Fruit fly (Drosophila melanogaster) whole organism, embryonic: ENCODE results near the gene CG15643.
A peak's percentile ranks its signal among the peaks of the same experiment; 100 is the strongest.

Experiments used
- Antp ChIP-seq: fragments of 200-800 bp; sonication (Bioruptor generic); optimal IDR thresholded peaks from 3 replicates; lab custom pipeline; 2016; ENCODE audit warnings: missing biosample characterization, missing genetic modification characterization
- B-H2 ChIP-seq: fragments of 200-800 bp; sonication (Bioruptor generic); optimal IDR thresholded peaks from 2 replicates; lab custom pipeline; 2018; ENCODE audit warnings: missing biosample characterization, mild to moderate bottlenecking, missing genetic modification characterization
- CG1024 ChIP-seq: fragments of 200-800 bp; sonication (Bioruptor generic); IDR thresholded peaks from 2 replicates; pipeline ENCODE4 v1.3.6; 2022; ENCODE audit warnings: missing biosample characterization, missing genetic modification characterization
- CG10979 ChIP-seq: fragments of 200-800 bp; sonication (Bioruptor generic); optimal IDR thresholded peaks from 2 replicates; lab custom pipeline; 2018; ENCODE audit warnings: missing biosample characterization, mild to moderate bottlenecking, missing genetic modification characterization, moderate library complexity
- CG11560 ChIP-seq: fragments of 200-800 bp; sonication (Bioruptor generic); IDR thresholded peaks from 3 replicates; pipeline ENCODE4 v1.3.6; 2022; ENCODE audit warnings: missing biosample characterization, missing genetic modification characterization
- CG14014 ChIP-seq: fragments of 200-800 bp; sonication (Bioruptor generic); IDR thresholded peaks from 2 replicates; pipeline ENCODE4 v1.3.6; 2022; ENCODE audit warnings: missing biosample characterization, missing genetic modification characterization
- CG15073 ChIP-seq: fragments of 200-800 bp; sonication (Bioruptor generic); optimal IDR thresholded peaks from 2 replicates; lab custom pipeline; 2016; ENCODE audit warnings: missing biosample characterization, missing genetic modification characterization
- CG1602 ChIP-seq: fragments of 200-800 bp; sonication (Bioruptor generic); optimal IDR thresholded peaks from 3 replicates; lab custom pipeline; 2016; ENCODE audit warnings: missing biosample characterization, missing genetic modification characterization
- CG17829 ChIP-seq: fragments of 200-800 bp; optimal IDR thresholded peaks from 2 replicates; lab custom pipeline; 2019; ENCODE audit warnings: missing biosample characterization, mild to moderate bottlenecking, missing genetic modification characterization, moderate library complexity
- CG2120 ChIP-seq: fragments of 200-800 bp; sonication (Bioruptor generic); optimal IDR thresholded peaks from 3 replicates; lab custom pipeline; 2016; ENCODE audit warnings: missing biosample characterization, missing genetic modification characterization
- CG2678 ChIP-seq: fragments of 200-800 bp; sonication (Bioruptor generic); optimal IDR thresholded peaks from 3 replicates; lab custom pipeline; 2019; ENCODE audit warnings: missing biosample characterization, mild to moderate bottlenecking, missing genetic modification characterization, moderate library complexity
- CG31224 ChIP-seq: fragments of 200-800 bp; sonication (Bioruptor generic); IDR thresholded peaks from 2 replicates; pipeline ENCODE4 v1.3.6; 2022; ENCODE audit warnings: missing biosample characterization, missing genetic modification characterization
- CG32532 ChIP-seq: fragments of 200-800 bp; sonication (Bioruptor generic); IDR thresholded peaks from 2 replicates; pipeline ENCODE4 v1.3.6; 2022; ENCODE audit warnings: missing biosample characterization, missing genetic modification characterization
- CG34224 ChIP-seq: fragments of 200-800 bp; sonication (Bioruptor generic); IDR thresholded peaks from 3 replicates; pipeline ENCODE4 v1.3.6; 2022; ENCODE audit warnings: missing biosample characterization, missing genetic modification characterization; ENCODE audit not compliant: partially characterized antibody
- CG6654 ChIP-seq: fragments of 200-800 bp; sonication (Bioruptor generic); optimal IDR thresholded peaks from 2 replicates; lab custom pipeline; 2017; ENCODE audit warnings: missing biosample characterization, mild to moderate bottlenecking, missing genetic modification characterization
- CG7928 ChIP-seq: fragments of 200-800 bp; sonication (Bioruptor generic); optimal IDR thresholded peaks from 2 replicates; lab custom pipeline; 2017; ENCODE audit warnings: missing biosample characterization, mild to moderate bottlenecking, missing genetic modification characterization
- CG7987 ChIP-seq: fragments of 200-800 bp; sonication (Bioruptor generic); optimal IDR thresholded peaks from 2 replicates; lab custom pipeline; 2018; ENCODE audit warnings: missing biosample characterization, mild to moderate bottlenecking, missing genetic modification characterization, moderate library complexity
- CG8388 ChIP-seq: fragments of 200-800 bp; sonication (Bioruptor generic); optimal IDR thresholded peaks from 2 replicates; lab custom pipeline; 2019; ENCODE audit warnings: missing biosample characterization, mild to moderate bottlenecking, missing genetic modification characterization, moderate library complexity
- Drgx ChIP-seq: fragments of 200-800 bp; sonication (Bioruptor generic); IDR thresholded peaks from 2 replicates; pipeline ENCODE4 v1.3.6; 2022; ENCODE audit warnings: missing biosample characterization, missing genetic modification characterization
- E2f1 ChIP-seq: fragments of 200-800 bp; sonication (Bioruptor generic); IDR thresholded peaks from 2 replicates; pipeline ENCODE4 v1.3.6; 2022; ENCODE audit warnings: missing biosample characterization, missing genetic modification characterization
- ERR ChIP-seq: fragments of 200-800 bp; sonication (Bioruptor generic); optimal IDR thresholded peaks from 2 replicates; lab custom pipeline; 2016; ENCODE audit warnings: missing biosample characterization, missing genetic modification characterization
- Fer3 ChIP-seq: fragments of 200-800 bp; sonication (Bioruptor generic); optimal IDR thresholded peaks from 2 replicates; lab custom pipeline; 2018; ENCODE audit warnings: missing biosample characterization, mild to moderate bottlenecking, missing genetic modification characterization, moderate library complexity
- Gsc ChIP-seq: fragments of 200-800 bp; sonication (Bioruptor generic); IDR thresholded peaks from 2 replicates; pipeline ENCODE4 v1.3.6; 2022; ENCODE audit warnings: missing biosample characterization, missing genetic modification characterization
- Hr51 ChIP-seq, 2 experiments: fragments of 200-800 bp; sonication (Bioruptor generic); optimal IDR thresholded peaks; 2 replicates in 1 of 2; 3 replicates in 1 of 2; lab custom pipeline; 2016 to 2018; ENCODE audit warnings: missing biosample characterization in 2 of 2, missing genetic modification characterization in 2 of 2, mild to moderate bottlenecking in 1 of 2, moderate library complexity in 1 of 2
- Hsf ChIP-seq: fragments of 200-800 bp; sonication (Bioruptor generic); optimal IDR thresholded peaks from 3 replicates; lab custom pipeline; 2016; ENCODE audit warnings: missing biosample characterization, missing genetic modification characterization
- Kr ChIP-seq: fragments of 200-800 bp; sonication (Bioruptor generic); optimal IDR thresholded peaks from 2 replicates; lab custom pipeline; 2017; ENCODE audit warnings: missing biosample characterization, mild to moderate bottlenecking, missing genetic modification characterization
- Lpt ChIP-seq: fragments of >200 bp; optimal IDR thresholded peaks from 2 replicates; lab custom pipeline; 2018; ENCODE audit warnings: missing biosample characterization, missing genetic modification characterization
- Neu2 ChIP-seq: fragments of 200-800 bp; sonication (Bioruptor generic); optimal IDR thresholded peaks from 3 replicates; lab custom pipeline; 2016; ENCODE audit warnings: missing biosample characterization, missing genetic modification characterization, borderline replicate concordance
- Sin3A ChIP-seq: fragments of >200 bp; optimal IDR thresholded peaks from 2 replicates; lab custom pipeline; 2018
- Sox102F ChIP-seq: fragments of 200-800 bp; sonication (Bioruptor generic); optimal IDR thresholded peaks from 2 replicates; lab custom pipeline; 2018; ENCODE audit warnings: missing biosample characterization, mild to moderate bottlenecking, missing genetic modification characterization, moderate library complexity
- Spps ChIP-seq: fragments of 200-800 bp; sonication (Bioruptor generic); optimal IDR thresholded peaks from 2 replicates; lab custom pipeline; 2018; ENCODE audit warnings: missing biosample characterization, mild to moderate bottlenecking, missing genetic modification characterization
- ase ChIP-seq: fragments of 200-800 bp; sonication (Bioruptor generic); IDR thresholded peaks from 3 replicates; pipeline ENCODE4 v1.3.6; 2022; ENCODE audit warnings: missing biosample characterization, missing genetic modification characterization
- az2 ChIP-seq: fragments of 200-800 bp; sonication (Bioruptor generic); optimal IDR thresholded peaks from 3 replicates; lab custom pipeline; 2016; ENCODE audit warnings: missing biosample characterization, missing genetic modification characterization
- btn ChIP-seq: fragments of 200-800 bp; sonication (Bioruptor generic); optimal IDR thresholded peaks from 2 replicates; lab custom pipeline; 2016; ENCODE audit warnings: missing biosample characterization, missing genetic modification characterization
- disco-r ChIP-seq: fragments of 200-800 bp; sonication (Bioruptor generic); optimal IDR thresholded peaks from 2 replicates; lab custom pipeline; 2016; ENCODE audit warnings: missing biosample characterization, missing genetic modification characterization
- fd96Cb ChIP-seq: fragments of 200-800 bp; sonication (Bioruptor generic); optimal IDR thresholded peaks from 2 replicates; lab custom pipeline; 2018; ENCODE audit warnings: missing biosample characterization, mild to moderate bottlenecking, missing genetic modification characterization, moderate library complexity
- fru ChIP-seq: fragments of >200 bp; optimal IDR thresholded peaks from 2 replicates; lab custom pipeline; 2017
- klu ChIP-seq: fragments of 200-800 bp; sonication (Bioruptor generic); IDR thresholded peaks from 2 replicates; pipeline ENCODE4 v1.3.6; 2022; ENCODE audit warnings: missing biosample characterization, missing genetic modification characterization
- lov ChIP-seq, 2 experiments: fragments of 200-800 bp in 1 of 2; fragments of >200 bp in 1 of 2; sonication (Bioruptor generic) in 1 of 2; IDR thresholded peaks in 1 of 2; optimal IDR thresholded peaks in 1 of 2; 2 replicates in 1 of 2; 3 replicates in 1 of 2; pipeline versions ENCODE4 v1.3.6 to Lab custom; 2017 to 2022; ENCODE audit warnings: missing biosample characterization in 1 of 2, missing genetic modification characterization in 1 of 2
- nau ChIP-seq: fragments of 200-800 bp; sonication (Bioruptor generic); optimal IDR thresholded peaks from 3 replicates; lab custom pipeline; 2017; ENCODE audit warnings: missing biosample characterization, mild to moderate bottlenecking, missing genetic modification characterization, missing genetic modification reagents
- oc ChIP-seq: fragments of 200-800 bp; sonication (Bioruptor generic); optimal IDR thresholded peaks from 2 replicates; lab custom pipeline; 2018; ENCODE audit warnings: missing biosample characterization, mild to moderate bottlenecking, missing genetic modification characterization, moderate library complexity
- pho ChIP-seq: fragments of 200-800 bp; sonication (Bioruptor generic); optimal IDR thresholded peaks from 2 replicates; lab custom pipeline; 2016; ENCODE audit warnings: missing biosample characterization, missing genetic modification characterization
- phol ChIP-seq: fragments of 200-800 bp; sonication (Bioruptor generic); optimal IDR thresholded peaks from 3 replicates; lab custom pipeline; 2018; ENCODE audit warnings: missing biosample characterization, mild to moderate bottlenecking, missing genetic modification characterization, moderate library complexity
- rib ChIP-seq: fragments of 200-800 bp; sonication (Bioruptor generic); IDR thresholded peaks from 2 replicates; pipeline ENCODE4 v1.3.6; 2022; ENCODE audit warnings: missing biosample characterization, missing genetic modification characterization
- salm ChIP-seq: fragments of 200-800 bp; sonication (Bioruptor generic); optimal IDR thresholded peaks from 2 replicates; lab custom pipeline; 2018; ENCODE audit warnings: missing biosample characterization, mild to moderate bottlenecking, missing genetic modification characterization
- sc ChIP-seq, 3 experiments: fragments of >200 bp in 2 of 3; fragments of 200-800 bp in 1 of 3; sonication (Bioruptor generic) in 1 of 3; optimal IDR thresholded peaks; 2 replicates in 2 of 3; 3 replicates in 1 of 3; lab custom pipeline; 2017; ENCODE audit warnings: mild to moderate bottlenecking in 1 of 3, missing biosample characterization in 1 of 3, missing genetic modification characterization in 1 of 3, missing genetic modification reagents in 1 of 3
- schlank ChIP-seq: fragments of 200-800 bp; sonication (Bioruptor generic); optimal IDR thresholded peaks from 2 replicates; lab custom pipeline; 2018; ENCODE audit warnings: missing biosample characterization, mild to moderate bottlenecking, missing genetic modification characterization
- unpg ChIP-seq: fragments of 200-800 bp; sonication (Bioruptor generic); optimal IDR thresholded peaks from 3 replicates; lab custom pipeline; 2018; ENCODE audit warnings: missing biosample characterization, mild to moderate bottlenecking, missing genetic modification characterization, moderate library complexity
- vnd ChIP-seq: fragments of 200-800 bp; sonication (Bioruptor generic); IDR thresholded peaks from 3 replicates; pipeline ENCODE4 v1.3.6; 2022; ENCODE audit warnings: missing biosample characterization, missing genetic modification characterization; ENCODE audit not compliant: partially characterized antibody
- zen2 ChIP-seq: fragments of 200-800 bp; sonication (Bioruptor generic); IDR thresholded peaks from 3 replicates; pipeline ENCODE4 v1.3.6; 2022; ENCODE audit warnings: missing biosample characterization, missing genetic modification characterization; ENCODE audit not compliant: partially characterized antibody

The CG15643 gene

DNA sequence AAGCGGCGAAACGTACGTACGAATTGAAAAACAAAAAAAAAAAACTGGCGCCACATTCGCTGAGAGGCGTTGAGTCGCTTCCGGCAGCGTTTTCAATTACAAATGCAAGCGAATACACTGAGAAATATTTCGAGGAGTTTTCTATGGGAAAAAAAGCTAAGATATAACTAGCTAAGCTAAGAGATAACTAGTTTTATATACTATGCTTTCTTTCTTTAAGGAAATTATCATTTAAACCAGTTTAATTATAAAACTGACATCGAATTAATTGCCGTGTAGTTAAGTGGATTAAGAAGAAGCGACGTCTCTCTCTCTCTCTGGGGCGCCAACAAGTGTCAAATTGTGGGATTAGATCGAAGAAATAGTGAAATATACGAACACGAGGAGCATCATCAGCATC, 43.5 kb upstream of the CG15643 start (continued):
- TF ChIP-seq Spps (peak; percentile 5), btn (GFP tag; lab: Kevin White, UChicago) (no peak), CG7987 (no peak), Antp (no peak), fru (lab: Kevin White, UChicago) (no peak), Gsc (GFP tag; lab: Robert Waterston, UW) (no peak), CG8388 (GFP tag; lab: Kevin White, UChicago) (peak; percentile 57), vnd (GFP tag; lab: Robert Waterston, UW) (no peak), CG2678 (tag; lab: Kevin White, UChicago) (peak; percentile 71), disco-r (GFP tag; lab: Kevin White, UChicago) (no peak), Sin3A (lab: Kevin White, UChicago) (no peak), Hsf (GFP tag; lab: Kevin White, UChicago) (peak; percentile 49), phol (tag; lab: Kevin White, UChicago) (peak; percentile 75), klu (GFP tag; lab: Robert Waterston, UW) (0 out of 2 replicates have a peak, but pooled peaks have one; percentile 23), Sox102F (peak; percentile 82), CG10979 (peak; percentile 73), zen2 (GFP tag; lab: Robert Waterston, UW) (no peak), CG32532 (GFP tag; lab: Robert Waterston, UW) (peak; percentile 35; the same call in 1 of the 2 replicates), rib (GFP tag; lab: Robert Waterston, UW) (no peak), Drgx (GFP tag; lab: Robert Waterston, UW) (peak; percentile 75), Fer3 (peak; percentile 43), CG11560 (tag; lab: Robert Waterston, UW) (peak; percentile 23; the same call in 1 of the 3 replicates), fd96Cb (tag; lab: Kevin White, UChicago) (peak; percentile 71), CG1024 (GFP tag; lab: Robert Waterston, UW) (no peak), pho (GFP tag; lab: Kevin White, UChicago) (no peak), CG31224 (no peak), CG34224 (GFP tag; lab: Robert Waterston, UW) (no peak), Lpt (GFP tag; lab: Kevin White, UChicago) (no peak), az2 (GFP tag; lab: Kevin White, UChicago) (peak; percentile 70), nau (GFP tag; lab: Kevin White, UChicago) (no peak), CG15073 (no peak), sc (optimal IDR thresholded peaks at IDR 0.05; lab: Kevin White, UChicago) (no peak), sc (GFP tag; optimal IDR thresholded peaks at IDR 0.05; lab: Kevin White, UChicago) (peak; percentile 10), oc (tag; lab: Kevin White, UChicago) (peak; percentile 78), E2f1 (GFP tag; lab: Robert Waterston, UW) (no peak), salm (tag; lab: Kevin White, UChicago) (peak; percentile 50), CG1602 (GFP tag; lab: Kevin White, UChicago) (peak; percentile 36), B-H2 (GFP tag; lab: Kevin White, UChicago) (no peak), CG14014 (GFP tag; lab: Robert Waterston, UW) (no peak), schlank (no peak), ase (GFP tag; lab: Robert Waterston, UW) (peak; percentile 32; the same call in 1 of the 3 replicates), unpg (GFP tag; lab: Kevin White, UChicago) (peak; percentile 77), CG6654 (no peak), CG17829 (tag; lab: Kevin White, UChicago) (peak; percentile 74), Kr (GFP tag; lab: Kevin White, UChicago) (no peak), ERR (GFP tag; lab: Kevin White, UChicago) (peak; percentile 3), Hr51 (GFP tag; optimal IDR thresholded peaks at IDR 0.05; lab: Kevin White, UChicago) (peak in 1 of 2 experiments; percentile 76), CG2120 (peak; percentile 27), lov (optimal IDR thresholded peaks at IDR 0.05; lab: Kevin White, UChicago) (no peak), lov (GFP tag; IDR thresholded peaks at IDR 0.05; lab: Robert Waterston, UW) (no peak), Neu2 (GFP tag; lab: Kevin White, UChicago) (no peak), CG7928 (no peak)
